Fruit fly (Drosophila melanogaster): ENCODE measurements around the gene Taf12.

Gene Taf12

DNA sequence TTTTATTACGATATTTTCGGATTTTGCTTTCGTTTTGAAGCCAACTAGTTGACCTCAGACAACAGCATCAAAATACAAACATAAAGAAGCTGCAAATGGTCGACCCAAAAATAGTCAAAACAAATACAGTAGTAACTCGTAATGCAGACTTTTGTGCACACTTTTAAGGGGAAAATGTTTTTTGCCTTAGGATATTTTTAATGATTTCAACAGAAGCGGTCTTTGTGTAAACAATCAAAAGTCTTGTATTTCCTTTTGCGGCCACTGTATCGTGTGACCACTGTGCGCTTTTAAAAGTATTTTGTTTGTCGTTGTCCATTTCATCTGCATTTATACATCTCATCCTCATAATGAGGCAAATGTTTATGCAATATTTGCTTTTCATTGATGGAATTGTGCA, 30.0 kb downstream of the Taf12 start (continued):
- no peak for TF ChIP-seq unc-4 (GFP tag; IDR thresholded peaks at IDR 0.05; ENCODE audit: partially characterized antibody)
- TF ChIP-seq CG4617 (GFP tag; optimal IDR thresholded peaks at IDR 0.05; ENCODE audit: borderline replicate concordance) = peak; percentile 83
- TF ChIP-seq fd64A (GFP tag; optimal IDR thresholded peaks at IDR 0.05) = peak; percentile 71
- peak; percentile 2 for TF ChIP-seq bigmax (GFP tag; optimal IDR thresholded peaks at IDR 0.05)
- TF ChIP-seq ranshi (GFP tag; IDR thresholded peaks at IDR 0.05) = peak; percentile 97
- TF ChIP-seq CG15696 (tag; optimal IDR thresholded peaks at IDR 0.05) = peak; percentile 83
- peak; percentile 92 for TF ChIP-seq org-1 (GFP tag; optimal IDR thresholded peaks at IDR 0.05)
- peak; percentile 96 for TF ChIP-seq ap (GFP tag; IDR thresholded peaks at IDR 0.05)
- TF ChIP-seq HLH3B (GFP tag; IDR thresholded peaks at IDR 0.05) = peak; percentile 97
- peak; percentile 62 for TF ChIP-seq CG8359 (GFP tag; optimal IDR thresholded peaks at IDR 0.05; ENCODE audit: borderline replicate concordance)
- TF ChIP-seq Gug (GFP tag; IDR thresholded peaks at IDR 0.05) = peak; percentile 98
- peak; percentile 93 for TF ChIP-seq BtbVII (GFP tag; optimal IDR thresholded peaks at IDR 0.05)
- peak; percentile 97 for TF ChIP-seq row (GFP tag; IDR thresholded peaks at IDR 0.05)
- peak; percentile 91 for TF ChIP-seq CG18476 (GFP tag; optimal IDR thresholded peaks at IDR 0.05)
- TF ChIP-seq tio (GFP tag; optimal IDR thresholded peaks at IDR 0.05) = peak; percentile 94
- TF ChIP-seq Ssrp (tag; optimal IDR thresholded peaks at IDR 0.05) = peak; percentile 89
- TF ChIP-seq CG12155 (GFP tag; optimal IDR thresholded peaks at IDR 0.05) = peak; percentile 96
- peak; percentile 92 for TF ChIP-seq CG18764 (GFP tag; optimal IDR thresholded peaks at IDR 0.05)
- peak; percentile 96 for TF ChIP-seq otp (GFP tag; IDR thresholded peaks at IDR 0.05)
- TF ChIP-seq wor (GFP tag; IDR thresholded peaks at IDR 0.05) = peak; percentile 91
- peak in 1 of 2 experiments; percentile 55 for TF ChIP-seq crp (GFP tag; optimal IDR thresholded peaks at IDR 0.05)
- TF ChIP-seq caup (GFP tag; optimal IDR thresholded peaks at IDR 0.05; ENCODE audit: severe bottlenecking) = peak; percentile 96
- TF ChIP-seq cwo (GFP tag; optimal IDR thresholded peaks at IDR 0.05) = peak; percentile 91
- peak; percentile 99 for TF ChIP-seq CG32532 (GFP tag; IDR thresholded peaks at IDR 0.05)
- peak; percentile 91 for TF ChIP-seq Lim3 (GFP tag; IDR thresholded peaks at IDR 0.05)

DNA sequence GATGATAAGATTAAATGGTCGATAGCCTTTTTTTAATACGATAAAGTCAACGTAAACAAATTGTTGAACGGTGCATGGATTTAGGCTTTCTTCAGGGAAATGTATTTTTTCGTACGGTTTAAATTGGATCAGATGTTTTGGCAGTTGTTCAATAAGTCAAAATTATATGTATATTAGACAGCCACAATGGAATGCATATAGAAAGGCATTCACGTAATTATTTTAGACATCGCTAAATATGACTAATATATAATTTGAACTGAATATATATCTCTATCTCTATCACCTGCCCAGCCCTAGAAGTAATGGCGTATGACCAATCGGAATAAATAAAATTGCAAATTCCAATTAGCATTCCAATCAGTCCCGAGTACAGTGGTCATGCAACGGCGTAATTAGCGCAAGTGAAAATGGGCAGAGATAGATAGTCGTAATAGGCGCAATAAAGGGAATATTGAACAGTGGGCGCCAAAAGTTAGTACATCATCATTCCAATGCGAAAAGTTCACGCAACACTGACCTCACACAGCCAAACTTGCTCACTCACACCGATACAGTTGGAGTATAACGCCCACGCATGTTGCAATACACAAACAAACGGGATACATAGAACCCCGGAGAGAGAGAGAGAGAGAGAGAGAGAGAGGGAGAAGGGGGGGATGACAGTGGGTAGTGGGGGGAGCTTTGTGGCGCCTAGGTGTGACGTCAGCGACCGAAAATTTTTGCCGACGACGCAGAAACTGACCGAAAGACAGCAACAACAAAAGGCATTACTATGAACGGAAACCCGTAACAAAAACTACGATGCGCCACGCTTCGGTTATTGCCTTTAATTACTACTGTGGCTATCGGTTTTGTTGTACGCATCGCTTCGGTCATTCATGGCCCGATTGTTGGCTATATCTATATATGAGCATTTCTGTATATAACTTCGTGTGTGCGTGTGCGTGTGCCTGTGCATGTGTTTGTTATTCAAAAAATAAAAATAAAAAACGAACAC, 30.8 kb downstream of the Taf12 start:
- TF ChIP-seq CG16779 (GFP tag; IDR thresholded peaks at IDR 0.05) = 0 out of 2 replicates have a peak, but pooled peaks have one; percentile 31
- no peak for TF ChIP-seq CG13775 (GFP tag; optimal IDR thresholded peaks at IDR 0.05)
- no peak for TF ChIP-seq CG11696 (GFP tag; IDR thresholded peaks at IDR 0.05)
- no peak for TF ChIP-seq CG8924 (tag; optimal IDR thresholded peaks at IDR 0.05)
- no peak for TF ChIP-seq cato (GFP tag; optimal IDR thresholded peaks at IDR 0.05; ENCODE audit: borderline replicate concordance)
- no peak for TF ChIP-seq MTF-1 (GFP tag; optimal IDR thresholded peaks at IDR 0.05; ENCODE audit: borderline replicate concordance)
- peak; percentile 14; the same call in 1 of the 3 replicates for TF ChIP-seq CG34224 (GFP tag; IDR thresholded peaks at IDR 0.05; ENCODE audit: partially characterized antibody)
- no peak for TF ChIP-seq scrt (GFP tag; optimal IDR thresholded peaks at IDR 0.05)
- TF ChIP-seq ara (GFP tag; IDR thresholded peaks at IDR 0.05) = no peak
- TF ChIP-seq Awh (GFP tag; IDR thresholded peaks at IDR 0.05) = no peak
- no peak for TF ChIP-seq lov (optimal IDR thresholded peaks at IDR 0.05)
- no peak for TF ChIP-seq lov (GFP tag; IDR thresholded peaks at IDR 0.05)
- TF ChIP-seq CG18764 (GFP tag; optimal IDR thresholded peaks at IDR 0.05) = no peak
- TF ChIP-seq row (GFP tag; IDR thresholded peaks at IDR 0.05) = 0 out of 3 replicates have a peak, but pooled peaks have one; percentile 6
- no peak for TF ChIP-seq CG14050 (GFP tag; IDR thresholded peaks at IDR 0.05)
- TF ChIP-seq danr (GFP tag; IDR thresholded peaks at IDR 0.05) = no peak
- TF ChIP-seq CG12391 (tag; optimal IDR thresholded peaks at IDR 0.05) = no peak
- TF ChIP-seq wor (GFP tag; IDR thresholded peaks at IDR 0.05) = no peak
- no peak for TF ChIP-seq ssp (GFP tag; IDR thresholded peaks at IDR 0.05)
- no peak for TF ChIP-seq ind (GFP tag; optimal IDR thresholded peaks at IDR 0.05)
- peak; percentile 67 for TF ChIP-seq abd-A (tag; optimal IDR thresholded peaks at IDR 0.05)
- no peak for TF ChIP-seq stwl (tag; optimal IDR thresholded peaks at IDR 0.05)
- TF ChIP-seq ase (GFP tag; IDR thresholded peaks at IDR 0.05) = no peak
- TF ChIP-seq CG10959 (GFP tag; IDR thresholded peaks at IDR 0.05) = no peak
- no peak for TF ChIP-seq gt (GFP tag; IDR thresholded peaks at IDR 0.05)
- TF ChIP-seq Tbp (GFP tag; optimal IDR thresholded peaks at IDR 0.05) = no peak

All from whole organism, embryonic.